Fruit fly (Drosophila melanogaster): Measurements from ENCODE around the gene Hacd1.
"Not testable (repeated sequence)": the region's sequence is repeated elsewhere in the genome, so short reads cannot be mapped to it uniquely, and the experiment has no call there.

- TF ChIP-seq eg (GFP tag; IDR thresholded peaks at IDR 0.05); CG10669 (GFP tag; optimal IDR thresholded peaks at IDR 0.05); Hr4 (GFP tag; optimal IDR thresholded peaks at IDR 0.05); CG6163 (GFP tag; IDR thresholded peaks at IDR 0.05); Lpt (GFP tag; optimal IDR thresholded peaks at IDR 0.05); CG6854 (GFP tag; optimal IDR thresholded peaks at IDR 0.05); pdm3 (GFP tag; optimal IDR thresholded peaks at IDR 0.05); Sox15 (GFP tag; optimal IDR thresholded peaks at IDR 0.05); Sox102F (GFP tag; optimal IDR thresholded peaks at IDR 0.05): not testable (repeated sequence)
Observed at dm6 chr2L:11996509-11996908, 5.6 kb downstream of the Hacd1 start, which contains the start of gene Ada1-1.

Measured in whole organism, prepupa.